Worm (Caenorhabditis elegans) whole organism, L1 larva: ENCODE results near the gene cutl-27.

Experiments used
- nhr-11 ChIP-seq: fragments of 150-350 bp; optimal IDR thresholded peaks from 2 replicates; lab custom pipeline; 2014; ENCODE audit warnings: missing biosample characterization, missing genetic modification characterization
- unc-130 ChIP-seq: fragments of 150-350 bp; optimal IDR thresholded peaks from 2 replicates; lab custom pipeline; 2017; ENCODE audit warnings: missing biosample characterization, missing genetic modification characterization, inconsistent platforms

ce11 chrIV:11871083-11871482 is 7.3 kb upstream of the cutl-27 start:
- TF ChIP-seq nhr-11 (tag; lab: Kevin White, UChicago) = no peak
- no peak for TF ChIP-seq unc-130
